Worm (Caenorhabditis elegans): ENCODE measurements around the gene Y38E10A.34.

DNA sequence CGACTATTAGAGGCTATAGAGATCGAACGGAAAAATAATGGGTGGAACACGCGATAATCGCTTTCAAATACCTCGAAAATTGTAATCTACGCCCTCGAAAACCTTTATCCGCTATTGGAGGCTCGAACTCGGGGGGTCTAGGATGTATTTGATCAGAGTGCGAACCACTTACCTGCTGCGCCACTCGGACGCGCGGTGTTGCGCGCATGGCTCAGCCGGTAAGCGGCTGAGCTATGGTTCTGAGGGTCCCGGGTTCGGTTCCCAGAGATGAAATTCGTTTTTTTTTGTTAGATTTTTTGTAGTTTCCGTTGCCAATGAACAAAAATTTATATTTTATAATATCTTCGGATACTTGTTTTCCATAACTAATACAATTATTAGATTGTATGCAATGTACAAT, 37.2 kb downstream of the Y38E10A.34 start:
- no peak for TF ChIP-seq ref-1 (GFP tag; conservative IDR thresholded peaks at IDR 0.05)
- TF ChIP-seq flt-1 (GFP tag; IDR thresholded peaks at IDR 0.05): no peak
- no peak for TF ChIP-seq cog-1 (tag; optimal IDR thresholded peaks at IDR 0.05)
- no peak for TF ChIP-seq T22C8.4 (GFP tag; IDR thresholded peaks at IDR 0.05)
- TF ChIP-seq ztf-29 (GFP tag; IDR thresholded peaks at IDR 0.05): no peak
